Fruit fly (Drosophila melanogaster) whole organism, embryonic: ENCODE data around the gene bsh.
A peak's percentile ranks its signal among the peaks of the same experiment; 100 is the strongest.

Experiments used
- B-H2 ChIP-seq: fragments of 200-800 bp; sonication (Bioruptor generic); optimal IDR thresholded peaks from 2 replicates; lab custom pipeline; 2018; ENCODE audit warnings: missing biosample characterization, mild to moderate bottlenecking, missing genetic modification characterization
- Blimp-1 ChIP-seq: fragments of 200-800 bp; sonication (Bioruptor generic); optimal IDR thresholded peaks from 3 replicates; lab custom pipeline; 2018; ENCODE audit warnings: missing biosample characterization, missing genetic modification characterization, mild to moderate bottlenecking, moderate library complexity, missing genetic modification reagents
- CG10321 ChIP-seq: fragments of 200-800 bp; sonication (Bioruptor generic); IDR thresholded peaks from 2 replicates; pipeline ENCODE4 v1.3.6; 2022; ENCODE audit warnings: missing biosample characterization, missing genetic modification characterization
- CG11723 ChIP-seq: fragments of 200-800 bp; sonication (Bioruptor generic); optimal IDR thresholded peaks from 2 replicates; lab custom pipeline; 2017; ENCODE audit warnings: missing biosample characterization, mild to moderate bottlenecking, missing genetic modification characterization
- CG12942 ChIP-seq: fragments of 200-800 bp; sonication (Bioruptor generic); optimal IDR thresholded peaks from 3 replicates; lab custom pipeline; 2016; ENCODE audit warnings: missing biosample characterization, missing genetic modification characterization
- CG1832 ChIP-seq: fragments of 200-800 bp; sonication (Bioruptor generic); optimal IDR thresholded peaks from 2 replicates; lab custom pipeline; 2017; ENCODE audit warnings: missing biosample characterization, mild to moderate bottlenecking, missing genetic modification characterization, inconsistent platforms
- CG31388 ChIP-seq: fragments of 200-800 bp; sonication (Bioruptor generic); optimal IDR thresholded peaks from 2 replicates; lab custom pipeline; 2016; ENCODE audit warnings: missing biosample characterization, missing genetic modification characterization
- CG3407 ChIP-seq: fragments of 200-800 bp; sonication (Bioruptor generic); optimal IDR thresholded peaks from 2 replicates; lab custom pipeline; 2018; ENCODE audit warnings: missing biosample characterization, mild to moderate bottlenecking, missing genetic modification characterization
- CG4617 ChIP-seq: fragments of 200-800 bp; sonication (Bioruptor generic); optimal IDR thresholded peaks from 3 replicates; lab custom pipeline; 2016; ENCODE audit warnings: missing biosample characterization, missing genetic modification characterization, borderline replicate concordance
- CG6813 ChIP-seq: fragments of 200-800 bp; sonication (Bioruptor generic); optimal IDR thresholded peaks from 2 replicates; lab custom pipeline; 2017; ENCODE audit warnings: missing biosample characterization, missing genetic modification characterization, mild to moderate bottlenecking, moderate library complexity, missing genetic modification reagents
- CG8281 ChIP-seq: fragments of 200-800 bp; sonication (Bioruptor generic); optimal IDR thresholded peaks from 2 replicates; lab custom pipeline; 2018; ENCODE audit warnings: missing biosample characterization, mild to moderate bottlenecking, missing genetic modification characterization, moderate library complexity
- CG9437 ChIP-seq: fragments of 200-800 bp; sonication (Bioruptor generic); optimal IDR thresholded peaks from 2 replicates; lab custom pipeline; 2018; ENCODE audit warnings: missing biosample characterization, mild to moderate bottlenecking, missing genetic modification characterization
- D19A ChIP-seq: fragments of 200-800 bp; optimal IDR thresholded peaks from 3 replicates; lab custom pipeline; 2019; ENCODE audit warnings: missing biosample characterization, mild to moderate bottlenecking, missing genetic modification characterization, moderate library complexity
- Deaf1 ChIP-seq: fragments of 200-800 bp; optimal IDR thresholded peaks from 3 replicates; lab custom pipeline; 2019; ENCODE audit warnings: missing biosample characterization, mild to moderate bottlenecking, missing genetic modification characterization, moderate library complexity
- Elba2 ChIP-seq: fragments of 200-800 bp; sonication (Bioruptor generic); optimal IDR thresholded peaks from 3 replicates; lab custom pipeline; 2016; ENCODE audit warnings: missing biosample characterization, missing genetic modification characterization
- Ets65A ChIP-seq: fragments of 200-800 bp; sonication (Bioruptor generic); peaks from one replicate; lab custom pipeline; 2016; ENCODE audit warnings: missing biosample characterization, missing genetic modification characterization
- HLH3B ChIP-seq: fragments of 200-800 bp; sonication (Bioruptor generic); IDR thresholded peaks from 2 replicates; pipeline ENCODE4 v1.3.6; 2022; ENCODE audit warnings: missing biosample characterization, missing genetic modification characterization
- Med ChIP-seq: fragments of 200-800 bp; sonication (Bioruptor generic); peaks from one replicate; lab custom pipeline; 2016; ENCODE audit warnings: missing biosample characterization, missing genetic modification characterization, mild to moderate bottlenecking, inconsistent platforms, moderate library complexity
- Meics ChIP-seq: fragments of 200-800 bp; sonication (Bioruptor generic); optimal IDR thresholded peaks from 2 replicates; lab custom pipeline; 2017; ENCODE audit warnings: missing biosample characterization, mild to moderate bottlenecking, missing genetic modification characterization
- NC2α ChIP-seq: fragments of 200-800 bp; sonication (Bioruptor generic); optimal IDR thresholded peaks from 2 replicates; lab custom pipeline; 2016; ENCODE audit warnings: missing biosample characterization, missing genetic modification characterization
- Nf-YB ChIP-seq: fragments of 200-800 bp; sonication (Bioruptor generic); optimal IDR thresholded peaks from 3 replicates; lab custom pipeline; 2019; ENCODE audit warnings: missing biosample characterization, mild to moderate bottlenecking, missing genetic modification characterization, moderate library complexity
- Nf-YC ChIP-seq: fragments of 200-800 bp; optimal IDR thresholded peaks from 3 replicates; lab custom pipeline; 2019; ENCODE audit warnings: missing biosample characterization, mild to moderate bottlenecking, missing genetic modification characterization, moderate library complexity
- Sry-δ ChIP-seq: fragments of 200-800 bp; sonication (Bioruptor generic); optimal IDR thresholded peaks from 2 replicates; lab custom pipeline; 2016; ENCODE audit warnings: missing biosample characterization, missing genetic modification characterization
- Usf ChIP-seq: fragments of 200-800 bp; sonication (Bioruptor generic); optimal IDR thresholded peaks from 2 replicates; lab custom pipeline; 2017; ENCODE audit warnings: missing genotype, missing biosample characterization, missing genetic modification characterization
- ap ChIP-seq: fragments of 200-800 bp; sonication (Bioruptor generic); IDR thresholded peaks from 2 replicates; pipeline ENCODE4 v1.3.6; 2022; ENCODE audit warnings: missing biosample characterization, missing genetic modification characterization
- chinmo ChIP-seq: fragments of 200-800 bp; sonication (Bioruptor generic); IDR thresholded peaks from 4 replicates; pipeline ENCODE4 v1.3.6; 2022; ENCODE audit warnings: missing biosample characterization, missing genetic modification characterization; ENCODE audit not compliant: partially characterized antibody
- da ChIP-seq: fragments of 200-800 bp; sonication (Bioruptor generic); optimal IDR thresholded peaks from 2 replicates; lab custom pipeline; 2016; ENCODE audit warnings: missing biosample characterization, missing genetic modification characterization
- ewg ChIP-seq: fragments of 200-800 bp; sonication (Bioruptor generic); optimal IDR thresholded peaks from 3 replicates; lab custom pipeline; 2017; ENCODE audit warnings: mild to moderate bottlenecking, missing biosample characterization, missing genetic modification reagents, missing genetic modification characterization
- exex ChIP-seq: fragments of 200-800 bp; sonication (Bioruptor generic); optimal IDR thresholded peaks from 4 replicates; lab custom pipeline; 2018; ENCODE audit warnings: missing biosample characterization, mild to moderate bottlenecking, missing genetic modification characterization, moderate library complexity
- fd96Cb ChIP-seq: fragments of 200-800 bp; sonication (Bioruptor generic); optimal IDR thresholded peaks from 2 replicates; lab custom pipeline; 2018; ENCODE audit warnings: missing biosample characterization, mild to moderate bottlenecking, missing genetic modification characterization, moderate library complexity
- h ChIP-seq: fragments of >200 bp; optimal IDR thresholded peaks from 2 replicates; lab custom pipeline; 2017
- knrl ChIP-seq: fragments of 200-800 bp; sonication (Bioruptor generic); IDR thresholded peaks from 3 replicates; pipeline ENCODE4 v1.3.6; 2022; ENCODE audit warnings: missing biosample characterization, missing genetic modification characterization; ENCODE audit not compliant: partially characterized antibody
- phol ChIP-seq: fragments of 200-800 bp; sonication (Bioruptor generic); optimal IDR thresholded peaks from 3 replicates; lab custom pipeline; 2018; ENCODE audit warnings: missing biosample characterization, mild to moderate bottlenecking, missing genetic modification characterization, moderate library complexity
- sens ChIP-seq: fragments of 200-800 bp; sonication (Bioruptor generic); peaks from one replicate; lab custom pipeline; 2016; ENCODE audit warnings: missing biosample characterization, missing genetic modification characterization
- seq ChIP-seq: fragments of 200-800 bp; sonication (Bioruptor generic); IDR thresholded peaks from 2 replicates; pipeline ENCODE4 v1.3.6; 2022; ENCODE audit warnings: missing biosample characterization, missing genetic modification characterization
- shn ChIP-seq: fragments of 200-800 bp; sonication (Bioruptor generic); optimal IDR thresholded peaks from 3 replicates; lab custom pipeline; 2016; ENCODE audit warnings: missing biosample characterization, missing genetic modification characterization
- sima ChIP-seq: fragments of 200-800 bp; sonication (Bioruptor generic); optimal IDR thresholded peaks from 2 replicates; lab custom pipeline; 2016; ENCODE audit warnings: missing biosample characterization, missing genetic modification characterization

The bsh gene

dm6 chr2L:19784827-19785569, 16.1 kb upstream of the bsh start:
- peak; percentile 98 for TF ChIP-seq CG8281 (tag; lab: Kevin White, UChicago)
- no peak for TF ChIP-seq D19A (tag; lab: Kevin White, UChicago)
- TF ChIP-seq h (lab: Kevin White, UChicago): no peak
- TF ChIP-seq Med (GFP tag; lab: Kevin White, UChicago): peak; percentile 49
- TF ChIP-seq Blimp-1 (GFP tag; lab: Kevin White, UChicago): peak; percentile 54
- peak; percentile 64 for TF ChIP-seq Ets65A (GFP tag; lab: Kevin White, UChicago)

- TF ChIP-seq sens (GFP tag; lab: Kevin White, UChicago) (peak; percentile 19), CG11723 (GFP tag; lab: Kevin White, UChicago) (no peak), HLH3B (GFP tag; lab: Robert Waterston, UW) (no peak), Elba2 (GFP tag; lab: Kevin White, UChicago) (peak; percentile 91)
- TF ChIP-seq, all 482 proteins: peak for 2
These were observed 5.4 kb upstream of the bsh start for dm6 chr2L:19774278-19774677.

DNA sequence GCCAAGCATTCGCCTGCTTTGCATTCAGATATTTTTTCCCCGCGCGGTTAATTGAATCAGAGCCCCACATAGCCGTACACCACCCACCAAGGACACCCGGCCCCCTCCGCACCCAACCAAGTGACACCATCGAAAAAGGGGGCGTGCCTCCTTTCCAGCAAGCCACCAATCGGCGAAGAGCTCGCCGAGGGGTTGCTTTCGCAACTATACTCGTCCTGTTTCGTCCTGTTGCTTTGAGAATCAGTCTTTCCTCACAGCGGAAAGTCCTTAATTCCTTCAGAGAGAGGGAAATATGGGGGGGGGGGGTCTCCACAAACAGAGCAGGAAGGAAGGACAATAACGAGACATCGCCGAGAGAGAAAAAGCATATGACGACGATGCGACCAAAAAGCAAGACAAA, 836 bp upstream of the bsh start:
- TF ChIP-seq CG10321 (GFP tag; lab: Robert Waterston, UW): peak; percentile 89
- peak; percentile 97 for TF ChIP-seq Nf-YC (tag; lab: Kevin White, UChicago)
- no peak for TF ChIP-seq knrl (GFP tag; lab: Robert Waterston, UW)
- peak; percentile 97 for TF ChIP-seq Nf-YB (GFP tag; lab: Kevin White, UChicago)
- peak; percentile 69 for TF ChIP-seq CG1832 (GFP tag; lab: Kevin White, UChicago)
- no peak for TF ChIP-seq Deaf1 (tag; lab: Kevin White, UChicago)
- TF ChIP-seq fd96Cb (tag; lab: Kevin White, UChicago): no peak
- no peak for TF ChIP-seq da (GFP tag; lab: Kevin White, UChicago)
- no peak for TF ChIP-seq phol (tag; lab: Kevin White, UChicago)
- TF ChIP-seq seq: peak; percentile 57; the same call in 1 of the 2 replicates

DNA sequence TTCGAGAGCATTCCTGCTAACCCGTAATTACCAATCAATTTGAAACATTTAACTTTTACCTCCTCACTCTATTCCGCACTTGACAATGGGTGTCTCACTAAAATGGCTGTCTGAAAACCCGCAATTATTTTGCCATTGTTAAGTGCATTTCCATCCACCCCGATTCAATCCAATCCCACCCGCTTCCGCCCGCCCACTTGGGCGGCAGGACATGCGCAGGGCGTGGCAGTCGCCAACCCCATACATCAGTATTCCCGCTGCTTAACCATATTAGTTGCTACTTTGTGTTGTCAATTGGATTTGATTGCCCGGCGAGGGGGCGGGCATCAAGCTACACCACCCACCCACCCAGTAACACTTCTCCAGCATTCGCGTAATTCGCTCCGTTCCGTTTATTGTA, 3.5 kb downstream of the bsh start:
- TF ChIP-seq CG31388 (GFP tag; lab: Kevin White, UChicago): no peak
- TF ChIP-seq CG3407 (GFP tag; lab: Kevin White, UChicago): no peak
- no peak for TF ChIP-seq Sry-δ (GFP tag; lab: Kevin White, UChicago)
- no peak for TF ChIP-seq CG12942 (GFP tag; lab: Kevin White, UChicago)
- no peak for TF ChIP-seq CG4617 (GFP tag; lab: Kevin White, UChicago)
- TF ChIP-seq Nf-YC (tag; lab: Kevin White, UChicago): peak; percentile 89
- no peak for TF ChIP-seq Meics (GFP tag; lab: Kevin White, UChicago)
- TF ChIP-seq ewg (GFP tag; lab: Kevin White, UChicago): peak; percentile 69
- TF ChIP-seq CG9437: no peak
- no peak for TF ChIP-seq shn (GFP tag; lab: Kevin White, UChicago)
- TF ChIP-seq Nf-YB (GFP tag; lab: Kevin White, UChicago): peak; percentile 83
- no peak for TF ChIP-seq ap (GFP tag; lab: Robert Waterston, UW)
- no peak for TF ChIP-seq CG6813
- no peak for TF ChIP-seq B-H2
- TF ChIP-seq Med (GFP tag; lab: Kevin White, UChicago): peak; percentile 34
- no peak for TF ChIP-seq NC2α
- TF ChIP-seq seq: peak; percentile 62; the same call in 1 of the 2 replicates
- no peak for TF ChIP-seq exex (tag; lab: Kevin White, UChicago)
- 0 out of 4 replicates have a peak, but pooled peaks have one; percentile 49 for TF ChIP-seq chinmo (GFP tag; lab: Robert Waterston, UW)
- no peak for TF ChIP-seq sima (GFP tag; lab: Kevin White, UChicago)
- TF ChIP-seq Usf: no peak
